Worm (Caenorhabditis elegans) whole organism, late embryonic: ENCODE data around the gene ogt-1.

ENCODE experiments used
- K09A11.1 ChIP-seq: sonication (generic microtip); optimal IDR thresholded peaks from 2 replicates; lab custom pipeline; 2017; ENCODE audit warnings: antibody characterized with exemption, mild to moderate bottlenecking, missing genetic modification characterization, missing compliant biosample characterization; ENCODE audit not compliant: insufficient read depth
- ceh-14 ChIP-seq: sonication (generic microtip); optimal IDR thresholded peaks from 2 replicates; lab custom pipeline; 2016; ENCODE audit warnings: missing genotype, missing genetic modification characterization, missing compliant biosample characterization
- ceh-18 ChIP-seq: sonication (generic microtip); optimal IDR thresholded peaks from 2 replicates; lab custom pipeline; 2016; ENCODE audit warnings: missing genetic modification characterization, missing compliant biosample characterization
- ceh-19 ChIP-seq: fragments of 200-800 bp; sonication (Bioruptor generic); optimal IDR thresholded peaks from 2 replicates; lab custom pipeline; 2018; ENCODE audit warnings: mild to moderate bottlenecking, missing genetic modification characterization, missing compliant biosample characterization
- ceh-2 ChIP-seq: sonication (generic microtip); optimal IDR thresholded peaks from 2 replicates; lab custom pipeline; 2016; ENCODE audit warnings: missing genotype, missing genetic modification characterization, missing compliant biosample characterization
- ceh-24 ChIP-seq: sonication (generic microtip); optimal IDR thresholded peaks from 2 replicates; lab custom pipeline; 2016; ENCODE audit warnings: mild to moderate bottlenecking, missing genetic modification characterization, missing compliant biosample characterization
- ceh-30 ChIP-seq: fragments of 150-350 bp; optimal IDR thresholded peaks from 2 replicates; lab custom pipeline; 2014; ENCODE audit warnings: missing biosample characterization, missing genetic modification characterization
- ceh-31 ChIP-seq: sonication (generic microtip); optimal IDR thresholded peaks from 2 replicates; lab custom pipeline; 2016; ENCODE audit warnings: missing genetic modification characterization, missing compliant biosample characterization
- ceh-34 ChIP-seq: sonication (generic microtip); optimal IDR thresholded peaks from 2 replicates; lab custom pipeline; 2016; ENCODE audit warnings: mild to moderate bottlenecking, missing genetic modification characterization, missing compliant biosample characterization
- ceh-45 ChIP-seq: fragments of 200-800 bp; sonication (Bioruptor generic); IDR thresholded peaks from 2 replicates; pipeline ENCODE4 v1.3.6; 2022; ENCODE audit warnings: missing genetic modification reagents, missing genetic modification characterization, missing compliant biosample characterization
- ceh-48 ChIP-seq: sonication (generic microtip); optimal IDR thresholded peaks from 2 replicates; lab custom pipeline; 2016; ENCODE audit warnings: missing genetic modification characterization, inconsistent platforms, missing compliant biosample characterization
- dve-1 ChIP-seq: sonication (generic microtip); optimal IDR thresholded peaks from 2 replicates; lab custom pipeline; 2017; ENCODE audit warnings: antibody characterized with exemption, mild to moderate bottlenecking, missing genetic modification characterization, missing compliant biosample characterization
- elt-2 ChIP-seq: sonication (generic microtip); optimal IDR thresholded peaks from 2 replicates; lab custom pipeline; 2016; ENCODE audit warnings: missing genetic modification reagents, missing genetic modification characterization, missing compliant biosample characterization
- fkh-10 ChIP-seq: fragments of 150-350 bp; optimal IDR thresholded peaks from 2 replicates; lab custom pipeline; 2014; ENCODE audit warnings: missing biosample characterization, missing genetic modification reagents, missing genetic modification characterization
- fkh-6 ChIP-seq: sonication (generic microtip); optimal IDR thresholded peaks from 2 replicates; lab custom pipeline; 2016; ENCODE audit warnings: missing genetic modification characterization, missing compliant biosample characterization
- hlh-15 ChIP-seq: sonication (generic microtip); optimal IDR thresholded peaks from 2 replicates; lab custom pipeline; 2016; ENCODE audit warnings: missing genetic modification characterization, missing compliant biosample characterization
- hlh-30 ChIP-seq: sonication (generic microtip); optimal IDR thresholded peaks from 2 replicates; lab custom pipeline; 2017; ENCODE audit warnings: antibody characterized with exemption, missing genetic modification characterization, missing compliant biosample characterization; ENCODE audit not compliant: insufficient read depth
- hlh-8 ChIP-seq: sonication (generic microtip); optimal IDR thresholded peaks from 2 replicates; lab custom pipeline; 2016; ENCODE audit warnings: missing genotype, missing genetic modification characterization, missing compliant biosample characterization
- madf-2 ChIP-seq: sonication (generic microtip); optimal IDR thresholded peaks from 2 replicates; lab custom pipeline; 2017; ENCODE audit warnings: missing genetic modification characterization, missing compliant biosample characterization
- mec-3 ChIP-seq: sonication (generic microtip); optimal IDR thresholded peaks from 2 replicates; lab custom pipeline; 2016; ENCODE audit warnings: borderline replicate concordance, missing genetic modification characterization, missing compliant biosample characterization
- nfya-1 ChIP-seq: sonication (generic microtip); optimal IDR thresholded peaks from 2 replicates; lab custom pipeline; 2017; ENCODE audit warnings: missing genetic modification characterization, mild to moderate bottlenecking, missing compliant biosample characterization, antibody characterized with exemption, moderate library complexity
- nhr-232 ChIP-seq: sonication (generic microtip); optimal IDR thresholded peaks from 2 replicates; lab custom pipeline; 2016; ENCODE audit warnings: missing genetic modification characterization, missing compliant biosample characterization
- pat-9 ChIP-seq: fragments of 200-800 bp; sonication (Bioruptor generic); optimal IDR thresholded peaks from 2 replicates; lab custom pipeline; 2018; ENCODE audit warnings: mild to moderate bottlenecking, missing genetic modification characterization, moderate library complexity, missing compliant biosample characterization
- pax-1 ChIP-seq: fragments of 150-350 bp; optimal IDR thresholded peaks from 2 replicates; lab custom pipeline; 2014; ENCODE audit warnings: missing biosample characterization, missing genetic modification characterization
- pros-1 ChIP-seq: fragments of 150-350 bp; optimal IDR thresholded peaks from 2 replicates; lab custom pipeline; 2014; ENCODE audit warnings: missing biosample characterization, missing genetic modification reagents, missing genetic modification characterization
- ref-2 ChIP-seq: sonication (generic microtip); optimal IDR thresholded peaks from 2 replicates; lab custom pipeline; 2016; ENCODE audit warnings: missing genetic modification characterization, missing compliant biosample characterization
- sdc-2 ChIP-seq: sonication (generic microtip); optimal IDR thresholded peaks from 2 replicates; lab custom pipeline; 2016; ENCODE audit warnings: missing genotype, missing genetic modification characterization, missing compliant biosample characterization
- sox-4 ChIP-seq: sonication (generic microtip); optimal IDR thresholded peaks from 2 replicates; lab custom pipeline; 2017; ENCODE audit warnings: mild to moderate bottlenecking, missing genetic modification characterization, inconsistent platforms, missing compliant biosample characterization
- syd-9 ChIP-seq: sonication (generic microtip); optimal IDR thresholded peaks from 2 replicates; lab custom pipeline; 2016; ENCODE audit warnings: mild to moderate bottlenecking, missing genetic modification characterization, moderate library complexity, missing compliant biosample characterization
- tbx-2 ChIP-seq: sonication (generic microtip); optimal IDR thresholded peaks from 2 replicates; lab custom pipeline; 2016; ENCODE audit warnings: missing genetic modification characterization, missing compliant biosample characterization
- tbx-7 ChIP-seq: sonication (generic microtip); optimal IDR thresholded peaks from 2 replicates; lab custom pipeline; 2016; ENCODE audit warnings: missing genotype, missing genetic modification characterization, missing compliant biosample characterization
- unc-42 ChIP-seq: sonication (generic microtip); optimal IDR thresholded peaks from 2 replicates; lab custom pipeline; 2016; ENCODE audit warnings: missing genotype, missing genetic modification characterization, missing compliant biosample characterization
- unc-55 ChIP-seq: sonication (generic microtip); optimal IDR thresholded peaks from 2 replicates; lab custom pipeline; 2017; ENCODE audit warnings: missing biosample characterization, missing genetic modification reagents, missing genetic modification characterization
- ztf-16 ChIP-seq: sonication (generic microtip); optimal IDR thresholded peaks from 2 replicates; lab custom pipeline; 2017; ENCODE audit warnings: missing genetic modification characterization, missing compliant biosample characterization

Gene ogt-1

DNA sequence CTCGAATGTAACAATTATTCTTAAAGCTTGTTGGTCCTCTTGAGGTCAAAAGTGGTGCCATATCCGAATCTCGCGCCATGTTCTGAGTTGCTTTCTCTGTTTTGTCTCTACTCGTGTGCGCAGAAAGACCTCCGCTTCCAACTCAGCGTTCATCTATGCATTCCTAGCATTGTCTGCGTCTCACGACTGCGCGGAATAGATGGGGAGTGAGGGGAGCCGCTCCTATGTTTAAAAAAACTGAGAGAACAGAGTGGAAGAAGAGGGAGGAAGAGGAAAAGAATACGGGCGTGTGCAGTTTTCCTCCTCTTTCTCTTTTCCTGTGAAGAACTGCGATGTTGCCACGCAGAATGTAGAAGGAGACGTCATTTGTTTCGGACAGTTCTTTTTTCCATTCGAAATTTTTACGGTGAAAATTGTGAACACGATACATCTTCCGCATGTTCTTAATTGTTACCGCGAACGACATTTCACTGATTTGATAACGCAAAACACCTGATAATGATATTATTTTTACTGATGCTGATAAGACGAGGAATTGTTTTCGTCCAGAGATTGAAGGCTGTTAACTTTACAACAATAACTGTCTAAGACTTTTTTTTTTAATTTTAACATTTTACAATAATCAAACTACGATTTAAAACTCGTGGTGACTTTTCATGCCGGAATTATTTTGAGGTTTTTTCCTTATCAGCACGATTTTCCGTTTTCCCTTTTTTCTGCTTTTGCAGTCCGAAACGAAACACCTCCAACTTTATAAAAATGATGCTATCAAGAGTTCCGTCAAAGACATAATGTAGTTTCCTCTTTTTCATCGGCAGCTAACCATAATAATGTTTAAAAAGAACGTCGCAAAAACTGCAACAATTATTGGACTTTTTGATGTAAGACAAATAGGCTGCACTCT, 13.3 kb upstream of the ogt-1 start:
- no peak for TF ChIP-seq pros-1 (tag; lab: Kevin White, UChicago)
- peak; percentile 8 for TF ChIP-seq nfya-1 (tag; lab: Kevin White, UChicago)
- TF ChIP-seq elt-2 (tag; lab: Kevin White, UChicago) = peak; percentile 91

DNA sequence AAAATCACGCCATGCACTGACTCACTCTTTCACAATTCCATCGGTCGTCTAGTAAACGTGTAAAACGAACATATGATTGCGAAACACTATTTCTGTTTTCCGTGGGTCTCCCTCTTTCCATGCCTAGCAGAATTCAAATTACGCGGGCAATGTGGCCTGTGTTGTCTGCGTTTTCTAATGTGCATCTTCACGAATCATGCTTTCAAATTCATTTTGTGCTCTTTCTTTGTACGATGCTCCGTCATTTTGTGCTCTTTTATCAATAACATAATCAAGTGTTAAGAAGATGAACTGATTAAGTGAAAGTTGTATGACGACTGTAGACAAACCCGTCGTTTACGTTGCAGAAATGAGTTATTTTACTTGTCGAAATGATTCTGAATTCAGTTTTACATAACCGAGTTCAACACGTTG, 12.2 kb upstream of the ogt-1 start:
- TF ChIP-seq sdc-2 (tag; lab: Kevin White, UChicago) (no peak), elt-2 (tag; lab: Kevin White, UChicago) (peak; percentile 45)

DNA sequence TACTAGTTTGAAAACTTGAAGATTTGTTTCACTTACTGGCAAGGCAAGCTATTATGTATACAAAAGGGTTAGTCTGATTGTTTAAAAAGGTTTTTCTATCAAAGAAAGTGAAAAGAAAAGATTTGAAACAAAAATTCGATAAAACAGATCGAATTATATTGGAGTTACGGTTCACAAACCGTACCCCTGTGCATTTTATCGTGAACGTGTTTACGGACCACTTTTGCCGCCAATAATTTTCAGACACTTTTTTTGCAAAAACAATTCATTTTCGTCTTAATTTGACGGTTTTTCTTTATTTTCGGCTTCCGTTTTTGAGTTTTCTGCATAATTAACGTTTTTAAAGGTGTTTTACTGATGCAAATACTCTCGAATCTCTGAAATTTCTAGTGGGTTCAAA, 11.7 kb upstream of the ogt-1 start:
- TF ChIP-seq ref-2 (tag; lab: Kevin White, UChicago) (no peak), syd-9 (tag; lab: Kevin White, UChicago) (no peak), ceh-45 (no peak), elt-2 (tag; lab: Kevin White, UChicago) (no peak), pax-1 (tag; lab: Kevin White, UChicago) (no peak), ceh-31 (tag; lab: Kevin White, UChicago) (no peak), nfya-1 (tag; lab: Kevin White, UChicago) (no peak), madf-2 (tag; lab: Kevin White, UChicago) (no peak)

DNA sequence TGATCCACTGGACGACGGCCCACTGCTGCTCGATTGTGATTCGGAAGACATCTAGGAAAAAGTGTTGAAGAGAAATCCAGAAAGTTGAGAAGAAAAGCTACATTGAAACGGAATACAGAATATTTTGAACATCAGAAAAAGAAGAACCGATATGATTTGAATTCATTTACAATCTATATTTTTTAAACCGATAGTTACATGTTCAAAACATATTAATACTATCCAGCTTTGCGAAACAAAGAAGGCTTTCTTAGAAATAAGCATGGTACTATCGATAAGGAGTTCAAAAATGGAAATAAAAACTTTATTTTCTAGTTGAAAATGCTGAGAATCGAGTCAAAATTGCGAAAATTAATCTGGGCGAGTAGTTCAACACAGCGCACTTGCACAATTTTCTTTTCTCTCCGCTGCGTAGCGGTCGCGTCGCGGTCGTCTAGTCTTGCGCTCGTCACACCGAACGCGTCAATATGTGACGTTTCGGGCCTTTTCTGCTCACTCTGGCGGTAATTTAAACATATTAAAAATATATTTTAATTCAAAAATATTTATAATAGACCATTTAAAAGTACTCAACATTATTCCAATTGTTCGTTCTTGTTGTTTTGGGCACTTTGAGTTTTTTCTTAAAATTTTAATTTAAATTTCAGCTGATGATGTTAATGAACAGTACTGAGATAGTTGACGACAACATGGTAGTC, 8.6 kb upstream of the ogt-1 start, which contains the start of the genes syf-2 and K04G7.1:
Gene syf-2, minus strand, starts transcription at position 51 of the 698 bp plus-strand sequence.
Gene K04G7.1, plus strand, starts transcription at position 648 of the 698 bp plus-strand sequence.
- peak; percentile 78 for TF ChIP-seq nfya-1 (tag; lab: Kevin White, UChicago)
- peak; percentile 64 for TF ChIP-seq unc-42 (tag; lab: Kevin White, UChicago)
- TF ChIP-seq nhr-232 (tag; lab: Kevin White, UChicago) = no peak
- TF ChIP-seq ztf-16 = peak; percentile 25
- TF ChIP-seq ceh-2 (tag; lab: Kevin White, UChicago) = no peak
- TF ChIP-seq pros-1 (tag; lab: Kevin White, UChicago) = peak; percentile 5
- TF ChIP-seq ceh-18 (tag; lab: Kevin White, UChicago) = peak; percentile 26
- TF ChIP-seq ceh-24 = no peak
- TF ChIP-seq K09A11.1 (tag; lab: Kevin White, UChicago) = peak; percentile 42
- TF ChIP-seq ceh-14 = peak; percentile 68
- TF ChIP-seq mec-3 (tag; lab: Kevin White, UChicago) = no peak
- TF ChIP-seq elt-2 (tag; lab: Kevin White, UChicago) = peak; percentile 70
- peak; percentile 28 for TF ChIP-seq ref-2 (tag; lab: Kevin White, UChicago)
- no peak for TF ChIP-seq fkh-6 (tag; lab: Kevin White, UChicago)
- peak; percentile 57 for TF ChIP-seq ceh-34
- peak; percentile 72 for TF ChIP-seq tbx-2 (tag; lab: Kevin White, UChicago)
- no peak for TF ChIP-seq fkh-10 (GFP tag; lab: Kevin White, UChicago)
- peak; percentile 71 for TF ChIP-seq ceh-31 (tag; lab: Kevin White, UChicago)
- peak; percentile 76 for TF ChIP-seq unc-55
- TF ChIP-seq pat-9 (tag; lab: Kevin White, UChicago) = no peak
- peak; percentile 70 for TF ChIP-seq hlh-30 (tag; lab: Kevin White, UChicago)
- peak; percentile 8 for TF ChIP-seq ceh-48
- TF ChIP-seq dve-1 (tag; lab: Kevin White, UChicago) = peak; percentile 53
- no peak for TF ChIP-seq hlh-8 (tag; lab: Kevin White, UChicago)

DNA sequence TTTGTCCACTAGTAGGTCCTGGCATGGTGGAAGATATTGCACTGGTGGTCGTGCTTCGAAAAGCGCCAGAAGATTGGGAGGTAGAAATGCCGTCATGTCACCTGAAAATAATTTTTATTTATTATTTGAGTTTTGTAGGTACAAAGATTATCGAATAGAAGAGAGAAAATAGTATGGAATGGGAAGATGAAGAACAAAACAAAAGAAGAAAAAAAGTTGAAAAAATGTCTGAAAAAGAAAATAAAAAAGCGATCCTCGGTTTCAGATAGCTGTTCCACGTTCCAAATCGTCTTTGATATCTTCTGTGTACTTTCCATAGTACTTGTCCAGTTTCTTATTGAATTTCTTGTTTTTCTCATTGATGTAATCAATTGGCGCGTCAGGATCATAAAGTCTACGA, 7.5 kb upstream of the ogt-1 start, which contains the start of gene rnp-7:
Gene rnp-7, minus strand, starts transcription at position 101 of the 400 bp plus-strand sequence.
- TF ChIP-seq ceh-30 (no peak), tbx-7 (no peak), ceh-19 (no peak), nfya-1 (tag; lab: Kevin White, UChicago) (no peak), hlh-15 (tag; lab: Kevin White, UChicago) (no peak), dve-1 (tag; lab: Kevin White, UChicago) (no peak), sox-4 (no peak), ztf-16 (no peak)
- TF ChIP-seq, all 69 proteins: peak for 0
